Worm (Caenorhabditis elegans) whole organism, midembryonic: ENCODE results near the gene Y97E10B.1.

ENCODE experiments used
- T22C8.4 ChIP-seq: fragments of 200-800 bp; sonication (Bioruptor generic); IDR thresholded peaks from 2 replicates; pipeline ENCODE4 v1.3.6; 2022; ENCODE audit warnings: missing genetic modification characterization, missing compliant biosample characterization
- cog-1 ChIP-seq: sonication (generic microtip); optimal IDR thresholded peaks from 2 replicates; lab custom pipeline; 2016; ENCODE audit warnings: missing genetic modification characterization, missing compliant biosample characterization
- flt-1 ChIP-seq: fragments of 200-800 bp; sonication (Bioruptor generic); IDR thresholded peaks from 2 replicates; pipeline ENCODE4 v1.3.6; 2022; ENCODE audit warnings: missing genetic modification characterization, missing compliant biosample characterization
- klf-2 ChIP-seq: fragments of 200-800 bp; sonication (Bioruptor generic); conservative IDR thresholded peaks from 2 replicates; pipeline ENCODE4 v1.3.6; 2022; ENCODE audit warnings: missing genetic modification reagents, missing genetic modification characterization, missing compliant biosample characterization
- med-1 ChIP-seq: sonication (generic microtip); optimal IDR thresholded peaks from 2 replicates; lab custom pipeline; 2017; ENCODE audit warnings: missing genetic modification characterization, mild to moderate bottlenecking, missing compliant biosample characterization, antibody characterized with exemption, missing genetic modification reagents; ENCODE audit not compliant: insufficient read depth
- ref-1 ChIP-seq: fragments of 200-800 bp; sonication (Bioruptor generic); conservative IDR thresholded peaks from 2 replicates; pipeline ENCODE4 v1.3.6; 2022; ENCODE audit warnings: missing genetic modification reagents, missing genetic modification characterization, missing compliant biosample characterization
- ztf-23 ChIP-seq: fragments of 200-800 bp; sonication (Bioruptor generic); IDR thresholded peaks from 2 replicates; pipeline ENCODE4 v1.3.6; 2022; ENCODE audit warnings: missing genetic modification reagents, missing genetic modification characterization, missing compliant biosample characterization
- ztf-29 ChIP-seq: fragments of 200-800 bp; sonication (Bioruptor generic); IDR thresholded peaks from 2 replicates; pipeline ENCODE4 v1.3.6; 2022; ENCODE audit warnings: missing genetic modification reagents, missing genetic modification characterization, missing compliant biosample characterization

DNA sequence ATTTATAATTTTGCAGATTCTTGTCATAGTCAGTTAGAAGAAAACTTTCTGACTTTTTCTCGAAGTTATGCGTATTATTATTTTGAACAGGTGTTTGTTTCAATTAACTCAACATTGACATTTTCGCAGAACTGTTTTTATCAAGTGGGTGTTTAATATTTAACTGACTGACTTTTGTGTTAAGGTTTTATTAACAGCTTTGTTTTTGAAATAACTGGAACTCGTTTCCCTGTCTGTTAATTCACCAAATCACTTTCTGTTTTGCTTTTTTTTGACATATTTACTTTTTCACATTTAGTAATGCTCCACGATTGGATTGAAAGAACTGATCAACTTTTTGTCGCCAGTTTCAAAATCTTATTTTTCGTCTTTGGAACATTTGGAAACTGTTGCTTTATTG, 18.2 kb upstream of the Y97E10B.1 start, which contains the start of gene srsx-7:
- TF ChIP-seq flt-1 (no peak), ztf-23 (no peak), klf-2 (GFP tag; lab: Robert Waterston, UW) (no peak), ztf-29 (no peak), med-1 (GFP tag; lab: Kevin White, UChicago) (no peak), T22C8.4 (GFP tag; lab: Robert Waterston, UW) (no peak), ref-1 (no peak), cog-1 (tag; lab: Kevin White, UChicago) (no peak)
